Fruit fly (Drosophila melanogaster): Measurements from ENCODE around the gene CG13855.

dm6 chr3R:22449871-22450424 lies 44.2 kb downstream of the CG13855 start:
- TF ChIP-seq Atf3 (GFP tag; optimal IDR thresholded peaks at IDR 0.05) (no peak), ase (GFP tag; IDR thresholded peaks at IDR 0.05) (no peak)
